Worm (Caenorhabditis elegans) whole organism, mixed stage, embryonic: ENCODE measurements around the gene F53C11.5.

Experiments used
- lin-13 ChIP-seq: fragments of 150-350 bp; optimal IDR thresholded peaks from 2 replicates; lab custom pipeline; 2014; ENCODE audit warnings: missing biosample characterization, missing genetic modification characterization
- lsy-2 ChIP-seq: fragments of 150-350 bp; optimal IDR thresholded peaks from 2 replicates; lab custom pipeline; 2014; ENCODE audit warnings: missing biosample characterization, missing genetic modification characterization
- nhr-237 ChIP-seq: fragments of 150-350 bp; optimal IDR thresholded peaks from 2 replicates; lab custom pipeline; 2014; ENCODE audit warnings: missing biosample characterization, missing genetic modification characterization
- nhr-28 ChIP-seq: fragments of 150-350 bp; optimal IDR thresholded peaks from 2 replicates; lab custom pipeline; 2014; ENCODE audit warnings: missing biosample characterization, missing genetic modification characterization
- nhr-76 ChIP-seq: sonication (generic microtip); optimal IDR thresholded peaks from 2 replicates; lab custom pipeline; 2017; ENCODE audit warnings: missing biosample characterization, missing genetic modification characterization
- unc-62 ChIP-seq: fragments of 150-350 bp; optimal IDR thresholded peaks from 2 replicates; lab custom pipeline; 2014; ENCODE audit warnings: missing biosample characterization, missing genetic modification reagents, missing genetic modification characterization

DNA sequence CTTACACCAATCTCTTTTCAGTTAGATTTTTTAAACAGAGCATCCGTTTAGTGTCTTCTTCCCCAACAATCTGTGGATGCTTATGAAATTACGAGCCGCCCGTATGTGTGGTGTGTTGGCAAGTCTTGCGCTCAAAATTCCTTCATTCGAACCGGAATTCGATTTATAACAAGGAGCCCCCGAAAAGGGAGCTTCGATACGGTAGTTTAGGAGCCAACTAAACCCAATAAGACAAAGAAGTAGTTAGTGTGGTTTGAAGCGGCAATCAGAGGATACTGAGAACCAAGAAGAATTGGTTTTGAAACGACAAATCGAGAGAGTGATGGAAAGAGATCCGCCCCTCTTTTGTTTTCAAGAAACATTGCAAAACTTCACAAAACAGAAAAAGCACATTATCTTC is 25.0 kb downstream of the F53C11.5 start:
- no peak for TF ChIP-seq nhr-237
- TF ChIP-seq nhr-76 (tag; lab: Kevin White, UChicago), result no peak
- no peak for TF ChIP-seq unc-62 (GFP tag; lab: Kevin White, UChicago)
- TF ChIP-seq lsy-2 (tag; lab: Kevin White, UChicago), result no peak
- no peak for TF ChIP-seq nhr-28 (tag; lab: Kevin White, UChicago)
- no peak for TF ChIP-seq lin-13 (tag; lab: Kevin White, UChicago)
